Worm (Caenorhabditis elegans): ENCODE results near the gene C15H9.9.

DNA sequence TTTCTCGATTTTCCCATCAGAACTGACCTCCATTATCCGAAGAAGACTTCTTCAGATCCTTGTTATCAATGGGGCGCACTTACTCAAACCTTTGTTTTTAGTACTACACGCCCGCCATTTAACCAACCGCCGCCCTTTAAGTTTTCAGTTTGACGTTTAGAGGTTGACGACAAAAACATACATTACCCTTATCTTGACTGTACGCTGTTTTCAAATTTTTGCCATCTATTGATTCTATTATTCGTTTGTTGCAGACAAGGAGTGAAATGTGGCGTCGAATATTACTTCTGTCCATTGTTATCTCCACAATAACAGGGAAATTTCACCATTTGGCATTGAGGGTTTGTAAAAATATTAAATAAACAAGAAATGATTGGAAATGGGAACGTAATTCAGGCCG is 35.0 kb downstream of the C15H9.9 start, which contains the start of gene C15H9.5:
- TF ChIP-seq fos-1 (tag; optimal IDR thresholded peaks at IDR 0.05) (no peak), nhr-129 (tag; optimal IDR thresholded peaks at IDR 0.05) (peak; percentile 14), ztf-11 (tag; optimal IDR thresholded peaks at IDR 0.05) (no peak), snpc-4 (tag; optimal IDR thresholded peaks at IDR 0.05) (no peak)

All from whole organism, L2 larva.